Worm (Caenorhabditis elegans) whole organism, L4 larva: ENCODE data around the gene dao-6.

Experiments
- F26F4.8 ChIP-seq: fragments of 200-800 bp; sonication (Bioruptor generic); conservative IDR thresholded peaks from 2 replicates; pipeline ENCODE4 v1.3.6; 2022; ENCODE audit warnings: missing genetic modification characterization, missing compliant biosample characterization
- F37D6.2 ChIP-seq: sonication (generic microtip); optimal IDR thresholded peaks from 2 replicates; lab custom pipeline; 2016; ENCODE audit warnings: mild to moderate bottlenecking, missing genetic modification characterization, missing compliant biosample characterization
- F44E2.7 ChIP-seq: fragments of 200-800 bp; sonication (Bioruptor generic); IDR thresholded peaks from 2 replicates; pipeline ENCODE4 v2.1.2; 2022; ENCODE audit warnings: missing genetic modification characterization, missing compliant biosample characterization
- T20F7.1 ChIP-seq: fragments of 200-800 bp; sonication (Bioruptor generic); optimal IDR thresholded peaks from 2 replicates; lab custom pipeline; 2018; ENCODE audit warnings: mild to moderate bottlenecking, missing genetic modification characterization, missing compliant biosample characterization
- Y105C5A.15 ChIP-seq: fragments of 200-800 bp; sonication (Bioruptor generic); IDR thresholded peaks from 2 replicates; pipeline ENCODE4 v1.3.6; 2022; ENCODE audit warnings: missing genetic modification characterization, missing compliant biosample characterization
- Y75B8A.6 ChIP-seq: fragments of 200-800 bp; sonication (Bioruptor generic); IDR thresholded peaks from 2 replicates; pipeline ENCODE4 v1.3.6; 2022; ENCODE audit warnings: missing genetic modification reagents, missing genetic modification characterization, missing compliant biosample characterization
- ZK337.2 ChIP-seq: fragments of 200-800 bp; sonication (Bioruptor generic); IDR thresholded peaks from 2 replicates; pipeline ENCODE4 v1.3.6; 2022; ENCODE audit warnings: missing genetic modification reagents, missing genetic modification characterization, missing compliant biosample characterization
- ZK546.5 ChIP-seq, 2 experiments: sonication (generic microtip); optimal IDR thresholded peaks; 2 replicates each; lab custom pipeline; 2017; ENCODE audit warnings: missing biosample characterization in 2 of 2, missing genetic modification characterization in 2 of 2
- aha-1 ChIP-seq: fragments of 150-350 bp; peaks from one replicate; lab custom pipeline; 2014; ENCODE audit warnings: missing biosample characterization, missing genetic modification characterization
- aly-2 ChIP-seq: sonication (generic microtip); optimal IDR thresholded peaks from 2 replicates; lab custom pipeline; 2018; ENCODE audit warnings: missing biosample characterization, missing genetic modification characterization
- ama-1 ChIP-seq: fragments of 150-350 bp; optimal IDR thresholded peaks from 2 replicates; lab custom pipeline; 2014; ENCODE audit warnings: inconsistent platforms, mixed read lengths
- attf-4 ChIP-seq: sonication (generic microtip); optimal IDR thresholded peaks from 3 replicates; lab custom pipeline; 2017; ENCODE audit warnings: missing biosample characterization, missing genetic modification characterization
- ceh-20 ChIP-seq: fragments of 200-800 bp; sonication (Bioruptor generic); IDR thresholded peaks from 2 replicates; pipeline ENCODE4 v1.3.6; 2022; ENCODE audit warnings: missing genetic modification reagents, missing genetic modification characterization, missing compliant biosample characterization
- ceh-44 ChIP-seq: fragments of 200-800 bp; sonication (Bioruptor generic); IDR thresholded peaks from 2 replicates; pipeline ENCODE4 v1.3.6; 2022; ENCODE audit warnings: missing genetic modification reagents, missing genetic modification characterization, missing compliant biosample characterization
- ceh-82 ChIP-seq: sonication (generic microtip); optimal IDR thresholded peaks from 2 replicates; lab custom pipeline; 2017; ENCODE audit warnings: missing biosample characterization, missing genetic modification characterization
- ces-1 ChIP-seq: fragments of 150-350 bp; sonication (generic microtip); optimal IDR thresholded peaks from 4 replicates; lab custom pipeline; 2014; ENCODE audit warnings: missing biosample characterization, missing genetic modification reagents, missing genetic modification characterization
- daf-16 ChIP-seq, 3 experiments: sonication (generic microtip); optimal IDR thresholded peaks; 2 replicates each; lab custom pipeline; 2016 to 2017; ENCODE audit warnings: missing genetic modification characterization in 3 of 3, missing genetic modification reagents in 3 of 3, mild to moderate bottlenecking in 2 of 3, missing compliant biosample characterization in 2 of 3, missing biosample characterization in 1 of 3, moderate library complexity in 1 of 3
- dmd-6 ChIP-seq: fragments of 200-800 bp; sonication (Bioruptor generic); IDR thresholded peaks from 2 replicates; pipeline ENCODE4 v1.3.6; 2022; ENCODE audit warnings: missing genetic modification reagents, missing genetic modification characterization, missing compliant biosample characterization
- dmd-9 ChIP-seq: fragments of 200-800 bp; sonication (Bioruptor generic); IDR thresholded peaks from 2 replicates; pipeline ENCODE4 v1.3.6; 2022; ENCODE audit warnings: missing genetic modification reagents, missing genetic modification characterization, missing compliant biosample characterization
- duxl-1 ChIP-seq: sonication (generic microtip); optimal IDR thresholded peaks from 2 replicates; lab custom pipeline; 2016; ENCODE audit warnings: mild to moderate bottlenecking, missing genetic modification characterization, moderate library complexity, missing compliant biosample characterization; ENCODE audit not compliant: poor library complexity
- dve-1 ChIP-seq: sonication (generic microtip); optimal IDR thresholded peaks from 2 replicates; lab custom pipeline; 2017; ENCODE audit warnings: antibody characterized with exemption, mild to moderate bottlenecking, missing genetic modification characterization, missing compliant biosample characterization; ENCODE audit not compliant: insufficient read depth
- gei-8 ChIP-seq: fragments of 200-800 bp; sonication (Bioruptor generic); optimal IDR thresholded peaks from 2 replicates; lab custom pipeline; 2018; ENCODE audit warnings: mild to moderate bottlenecking, missing genetic modification characterization, missing compliant biosample characterization
- hlh-11 ChIP-seq: fragments of 200-800 bp; sonication (Bioruptor generic); optimal IDR thresholded peaks from 2 replicates; lab custom pipeline; 2018; ENCODE audit warnings: mild to moderate bottlenecking, missing genetic modification characterization, missing compliant biosample characterization
- hlh-30 ChIP-seq: sonication (generic microtip); optimal IDR thresholded peaks from 2 replicates; lab custom pipeline; 2017; ENCODE audit warnings: antibody characterized with exemption, mild to moderate bottlenecking, missing genetic modification characterization, missing compliant biosample characterization; ENCODE audit not compliant: insufficient read depth
- hmg-1.1 ChIP-seq: fragments of 200-800 bp; sonication (Bioruptor generic); IDR thresholded peaks from 2 replicates; pipeline ENCODE4 v1.3.6; 2022; ENCODE audit warnings: missing genetic modification reagents, missing genetic modification characterization, missing compliant biosample characterization
- lin-15B ChIP-seq: fragments of 150-350 bp; sonication (generic microtip); optimal IDR thresholded peaks from 3 replicates; lab custom pipeline; 2014; ENCODE audit warnings: missing biosample characterization, missing genetic modification characterization
- lsy-2 ChIP-seq, 2 experiments: fragments of 150-350 bp in 1 of 2; sonication (generic microtip) in 1 of 2; optimal IDR thresholded peaks; 2 replicates each; lab custom pipeline; 2014 to 2017; ENCODE audit warnings: missing biosample characterization in 2 of 2, missing genetic modification characterization in 2 of 2
- mep-1 ChIP-seq: fragments of 150-350 bp; sonication (generic microtip); optimal IDR thresholded peaks from 3 replicates; lab custom pipeline; 2014; ENCODE audit warnings: missing biosample characterization, missing genetic modification characterization
- mxl-3 ChIP-seq: fragments of 200-800 bp; sonication (Bioruptor generic); optimal IDR thresholded peaks from 2 replicates; lab custom pipeline; 2018; ENCODE audit warnings: mild to moderate bottlenecking, missing genetic modification characterization, missing compliant biosample characterization
- nhr-11 ChIP-seq: fragments of 150-350 bp; optimal IDR thresholded peaks from 2 replicates; lab custom pipeline; 2014; ENCODE audit warnings: missing biosample characterization, missing genetic modification characterization
- nhr-28 ChIP-seq: fragments of 150-350 bp; optimal IDR thresholded peaks from 2 replicates; lab custom pipeline; 2014; ENCODE audit warnings: missing biosample characterization, missing genetic modification characterization
- nhr-42 ChIP-seq: fragments of 200-800 bp; sonication (Bioruptor generic); IDR thresholded peaks from 2 replicates; pipeline ENCODE4 v1.3.6; 2022; ENCODE audit warnings: missing genetic modification characterization, missing compliant biosample characterization
- nhr-48 ChIP-seq: sonication (generic microtip); optimal IDR thresholded peaks from 2 replicates; lab custom pipeline; 2016; ENCODE audit warnings: mild to moderate bottlenecking, missing genetic modification characterization, missing compliant biosample characterization
- php-3 ChIP-seq: fragments of 200-800 bp; sonication (Bioruptor generic); IDR thresholded peaks from 2 replicates; pipeline ENCODE4 v1.3.6; 2022; ENCODE audit warnings: missing genetic modification reagents, missing genetic modification characterization, missing compliant biosample characterization
- pqm-1 ChIP-seq: sonication (generic microtip); optimal IDR thresholded peaks from 2 replicates; lab custom pipeline; 2017; ENCODE audit warnings: missing biosample characterization, missing genetic modification characterization
- rbr-2 ChIP-seq: sonication (generic microtip); optimal IDR thresholded peaks from 2 replicates; lab custom pipeline; 2016; ENCODE audit warnings: missing genotype, missing genetic modification characterization, missing compliant biosample characterization
- set-16 ChIP-seq: fragments of 200-800 bp; sonication (Bioruptor generic); IDR thresholded peaks from 2 replicates; pipeline ENCODE4 v1.3.6; 2022; ENCODE audit warnings: missing genetic modification reagents, missing genetic modification characterization, missing compliant biosample characterization
- skn-1 ChIP-seq: fragments of 150-350 bp; optimal IDR thresholded peaks from 2 replicates; lab custom pipeline; 2014; ENCODE audit warnings: missing biosample characterization, missing genetic modification characterization
- unc-62 ChIP-seq, 3 experiments: fragments of 150-350 bp in 1 of 3; sonication (generic microtip); optimal IDR thresholded peaks in 2 of 3; peaks in 1 of 3; 1 replicate in 1 of 3; 2 replicates in 2 of 3; lab custom pipeline; 2014 to 2017; ENCODE audit warnings: missing biosample characterization in 3 of 3, missing genetic modification characterization in 3 of 3, missing genetic modification reagents in 3 of 3, missing genotype in 1 of 3
- ztf-11 ChIP-seq: fragments of 150-350 bp; optimal IDR thresholded peaks from 2 replicates; lab custom pipeline; 2014; ENCODE audit warnings: missing biosample characterization, missing genetic modification characterization
- ztf-7 ChIP-seq: fragments of 150-350 bp; optimal IDR thresholded peaks from 2 replicates; lab custom pipeline; 2014; ENCODE audit warnings: missing biosample characterization, missing genetic modification characterization

dao-6 gene

DNA sequence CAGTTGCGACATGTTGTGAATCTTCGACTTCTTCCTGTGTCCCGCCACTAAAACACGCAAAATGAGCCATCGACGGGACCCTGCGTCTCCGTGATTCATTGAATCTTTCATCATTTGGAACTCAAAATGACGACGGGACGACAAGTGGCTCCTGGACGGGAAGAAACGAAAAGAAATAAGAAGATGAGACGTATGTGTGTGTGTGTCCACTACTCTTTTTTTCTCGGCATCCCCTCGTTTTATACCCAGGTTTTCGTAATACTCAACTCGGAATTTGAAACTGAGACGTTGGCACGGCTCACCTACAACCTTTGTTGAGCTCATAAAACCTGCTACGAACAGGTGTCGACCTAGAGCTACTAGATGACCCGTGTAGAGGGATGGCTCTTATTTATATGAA is 8.5 kb upstream of the dao-6 start:
- TF ChIP-seq hlh-11 (tag; lab: Kevin White, UChicago) (peak; percentile 39), ZK546.5 (tag; optimal IDR thresholded peaks at IDR 0.05; lab: Kevin White, UChicago) (no peak), F26F4.8 (GFP tag; lab: Robert Waterston, UW) (no peak), hmg-1.1 (GFP tag; lab: Robert Waterston, UW) (no peak), daf-16 (GFP tag; optimal IDR thresholded peaks at IDR 0.05; lab: Kevin White, UChicago) (peak in 1 of 2 experiments; percentile 21), daf-16 (tag; optimal IDR thresholded peaks at IDR 0.05; lab: Kevin White, UChicago) (no peak), unc-62 (GFP tag; optimal IDR thresholded peaks at IDR 0.05 in 1 of 2; lab: Kevin White, UChicago) (peak in 1 of 2 experiments; percentile 40), unc-62 (tag; optimal IDR thresholded peaks at IDR 0.05; lab: Kevin White, UChicago) (no peak), F37D6.2 (tag; lab: Kevin White, UChicago) (no peak), ceh-82 (no peak)

ce11 chrIII:9743239-9743638 is 7.2 kb upstream of the dao-6 start, which contains the start of gene T05G5.1:
TSS of gene T05G5.1 (minus strand) at chrIII:9743339.
- TF ChIP-seq F26F4.8 (GFP tag; lab: Robert Waterston, UW) (no peak), nhr-42 (no peak), php-3 (GFP tag; lab: Robert Waterston, UW) (no peak), dve-1 (tag; lab: Kevin White, UChicago) (no peak), ceh-82 (no peak), mxl-3 (no peak), ztf-11 (tag; lab: Kevin White, UChicago) (no peak), nhr-48 (tag; lab: Kevin White, UChicago) (no peak), pqm-1 (tag; lab: Kevin White, UChicago) (no peak), attf-4 (no peak), ces-1 (GFP tag; lab: Kevin White, UChicago) (no peak), ceh-44 (GFP tag; lab: Robert Waterston, UW) (no peak)

- TF ChIP-seq daf-16 (GFP tag; optimal IDR thresholded peaks at IDR 0.05; lab: Kevin White, UChicago) (peak in 1 of 2 experiments; percentile 93), daf-16 (tag; optimal IDR thresholded peaks at IDR 0.05; lab: Kevin White, UChicago) (no peak), nhr-11 (tag; lab: Kevin White, UChicago) (peak; percentile 59), hlh-30 (tag; lab: Kevin White, UChicago) (peak; percentile 7), F37D6.2 (tag; lab: Kevin White, UChicago) (no peak)
Measured at ce11 chrIII:9741985-9742384, 6.0 kb upstream of the dao-6 start.

DNA sequence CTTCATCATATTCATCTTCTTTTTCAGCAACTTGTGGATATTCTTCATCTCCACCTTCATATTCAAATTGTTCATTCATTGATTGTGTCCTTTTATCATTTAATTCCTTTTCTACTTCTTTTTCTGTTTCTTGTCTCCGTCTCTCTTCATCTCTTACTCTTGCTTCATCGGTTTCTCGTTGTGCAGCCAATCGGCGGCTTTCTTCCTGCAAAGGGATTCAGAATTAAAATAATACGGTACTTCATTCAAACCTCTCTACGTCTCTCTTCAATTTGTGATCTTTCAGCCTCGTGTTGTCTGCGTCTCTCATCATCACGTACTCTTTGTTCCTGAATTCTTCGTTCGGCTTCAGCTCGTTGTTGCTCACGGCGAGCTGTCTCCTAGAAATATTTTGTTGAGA is 4.7 kb upstream of the dao-6 start:
- TF ChIP-seq nhr-28 (tag; lab: Kevin White, UChicago), result peak; percentile 15
- no peak for TF ChIP-seq ama-1 (lab: Kevin White, UChicago)
- TF ChIP-seq Y75B8A.6, result no peak
- peak in 1 of 2 experiments; percentile 28 for TF ChIP-seq lsy-2 (tag; optimal IDR thresholded peaks at IDR 0.05; lab: Kevin White, UChicago)
- no peak for TF ChIP-seq F44E2.7
- peak in 1 of 2 experiments; percentile 87 for TF ChIP-seq unc-62 (GFP tag; optimal IDR thresholded peaks at IDR 0.05 in 1 of 2; lab: Kevin White, UChicago)
- TF ChIP-seq unc-62 (tag; optimal IDR thresholded peaks at IDR 0.05; lab: Kevin White, UChicago), result no peak

DNA sequence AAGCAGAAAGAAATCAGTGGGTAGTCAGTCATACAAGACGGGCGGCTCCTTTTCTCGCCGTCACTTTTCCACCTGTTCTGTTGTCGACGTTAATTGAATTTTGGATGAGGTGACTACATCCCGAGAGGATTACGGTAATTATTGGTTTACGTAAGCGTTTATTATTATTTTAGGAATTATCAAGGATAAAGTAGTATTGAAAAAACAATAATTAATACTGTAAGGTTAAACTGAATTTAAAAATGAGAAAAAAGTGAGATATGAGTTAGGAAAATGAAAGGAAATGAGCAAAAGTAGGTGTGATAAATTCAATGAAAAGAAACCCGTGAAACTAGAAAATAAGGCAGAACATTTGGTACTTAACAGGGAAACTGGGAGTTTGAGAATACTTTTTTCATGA is 3.0 kb upstream of the dao-6 start, which contains the start of gene hlh-4:
Gene hlh-4 (minus strand): TSS at position 101 of the 400 bp plus-strand sequence.
- no peak for TF ChIP-seq lin-15B (tag; lab: Kevin White, UChicago)
- no peak for TF ChIP-seq daf-16 (GFP tag; optimal IDR thresholded peaks at IDR 0.05; lab: Kevin White, UChicago)
- no peak for TF ChIP-seq daf-16 (tag; optimal IDR thresholded peaks at IDR 0.05; lab: Kevin White, UChicago)
- no peak for TF ChIP-seq ceh-20 (GFP tag; lab: Robert Waterston, UW)
- TF ChIP-seq set-16 (GFP tag; lab: Robert Waterston, UW), result no peak
- no peak for TF ChIP-seq duxl-1
- no peak for TF ChIP-seq attf-4

DNA sequence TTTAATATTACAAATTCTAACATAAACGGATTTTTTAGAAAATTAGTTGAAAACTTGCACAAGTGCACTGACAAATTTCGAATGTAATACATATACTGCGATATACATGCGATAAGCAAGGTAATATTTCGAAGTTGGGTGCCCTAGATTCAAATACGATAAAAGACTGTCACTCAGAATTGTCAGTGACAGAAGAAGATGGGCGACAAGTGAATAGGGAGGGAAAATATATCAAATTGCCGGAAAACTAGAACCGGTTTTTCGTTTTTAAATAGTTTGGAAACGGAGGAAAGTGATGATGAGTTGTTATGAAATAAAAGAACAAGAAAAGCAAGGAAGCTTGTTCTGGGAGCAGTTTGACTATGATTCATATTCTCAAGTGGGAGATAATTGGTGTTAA is 2.0 kb downstream of the dao-6 start:
- TF ChIP-seq ztf-7 (tag; lab: Kevin White, UChicago) (no peak), dmd-9 (GFP tag; lab: Robert Waterston, UW) (no peak), T20F7.1 (GFP tag; lab: Kevin White, UChicago) (no peak), mep-1 (no peak), skn-1 (tag; lab: Kevin White, UChicago) (no peak), ama-1 (lab: Kevin White, UChicago) (no peak), Y105C5A.15 (GFP tag; lab: Robert Waterston, UW) (no peak), rbr-2 (tag; lab: Kevin White, UChicago) (no peak), gei-8 (GFP tag; lab: Kevin White, UChicago) (no peak), ZK337.2 (GFP tag; lab: Robert Waterston, UW) (no peak), dve-1 (tag; lab: Kevin White, UChicago) (no peak), aly-2 (tag; lab: Kevin White, UChicago) (no peak), dmd-6 (no peak), lin-15B (tag; lab: Kevin White, UChicago) (no peak), aha-1 (tag; lab: Kevin White, UChicago) (no peak)
